Worm (Caenorhabditis elegans): ENCODE results near the gene hum-8.

DNA sequence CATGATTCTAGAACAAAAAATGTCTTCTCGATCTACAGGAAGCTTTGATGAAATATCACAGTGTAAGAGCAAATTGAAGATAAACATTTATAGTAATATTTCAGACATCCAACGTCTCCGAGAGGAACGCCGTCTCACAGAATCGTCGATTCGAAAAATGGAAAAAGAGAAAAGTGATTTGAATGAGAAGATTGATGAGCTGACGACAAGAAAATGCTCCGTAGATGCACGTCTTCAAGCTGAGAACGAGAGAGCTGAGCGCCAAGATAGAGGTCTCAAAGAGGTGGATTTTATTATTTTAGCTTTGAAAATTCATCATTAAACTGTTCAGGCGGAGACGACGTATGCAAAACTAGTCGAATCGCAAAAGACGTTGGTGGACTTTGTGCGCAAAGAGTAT lies 52.3 kb downstream of the hum-8 start, which contains the start of gene ssna-1:
- no peak for TF ChIP-seq him-1 (tag; optimal IDR thresholded peaks at IDR 0.05)
- TF ChIP-seq dao-5 (tag; optimal IDR thresholded peaks at IDR 0.05), result no peak

All from whole organism, L4/young adult.